Fruit fly (Drosophila melanogaster) Kc167 (cell line): ENCODE measurements around the gene CG6276.

Experiments used
- Myc ChIP-seq: fragments of >200 bp; optimal IDR thresholded peaks from 2 replicates; lab custom pipeline; 2017; ENCODE audit warnings: missing external identifiers
- Sin3A ChIP-seq: fragments of >200 bp; optimal IDR thresholded peaks from 2 replicates; lab custom pipeline; 2018; ENCODE audit warnings: missing external identifiers
- h ChIP-seq: fragments of >200 bp; optimal IDR thresholded peaks from 3 replicates; lab custom pipeline; 2018; ENCODE audit warnings: missing external identifiers
- insv ChIP-seq: fragments of >200 bp; optimal IDR thresholded peaks from 3 replicates; lab custom pipeline; 2018; ENCODE audit warnings: missing external identifiers
- psq ChIP-seq: fragments of >200 bp; optimal IDR thresholded peaks from 2 replicates; lab custom pipeline; 2017; ENCODE audit warnings: missing external identifiers
- ttk ChIP-seq: sonication (Bioruptor generic); optimal IDR thresholded peaks from 2 replicates; lab custom pipeline; 2017; ENCODE audit warnings: missing external identifiers

- no peak for TF ChIP-seq Myc (lab: Kevin White, UChicago)
- no peak for TF ChIP-seq psq (lab: Kevin White, UChicago)
- TF ChIP-seq Sin3A = no peak
- no peak for TF ChIP-seq ttk (lab: Kevin White, UChicago)
- TF ChIP-seq insv (lab: Kevin White, UChicago) = no peak
- TF ChIP-seq h (lab: Kevin White, UChicago) = no peak
Measured at dm6 chr3R:15290642-15291118, 29.2 kb downstream of the CG6276 start, which contains the start of gene CG45218.
